Fruit fly (Drosophila melanogaster): Measurements from ENCODE around the gene CG4119.

DNA sequence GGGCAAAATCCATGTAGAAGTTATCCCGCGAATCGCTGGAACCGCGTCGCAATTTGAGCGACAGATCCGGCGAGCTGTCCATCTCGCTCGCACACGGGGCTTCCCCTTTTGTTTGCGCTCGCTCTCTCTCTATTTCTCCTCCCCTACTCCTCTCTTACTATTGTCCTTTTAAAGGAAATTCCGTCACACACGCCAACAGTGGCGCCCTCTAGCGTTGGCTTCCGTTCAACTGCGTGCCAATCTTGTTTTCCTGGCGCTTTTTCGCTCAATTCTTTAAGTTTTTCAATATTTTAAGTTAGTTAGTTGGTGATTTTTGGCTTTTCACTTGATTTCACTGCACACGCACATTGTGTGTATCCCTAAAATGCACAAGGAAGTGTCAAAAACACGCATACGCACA, 3.9 kb upstream of the CG4119 start:
- TF ChIP-seq Dll (optimal IDR thresholded peaks at IDR 0.05) (no peak), EcR (GFP tag; optimal IDR thresholded peaks at IDR 0.05) (no peak)

Measured in whole organism.